Fruit fly (Drosophila melanogaster) whole organism, embryonic: ENCODE results near the gene Mst85C.
A peak's percentile ranks its signal among the peaks of the same experiment; 100 is the strongest.

Experiments
- Bteb2 ChIP-seq: fragments of 200-800 bp; sonication (Bioruptor generic); optimal IDR thresholded peaks from 2 replicates; lab custom pipeline; 2016; ENCODE audit warnings: missing biosample characterization, missing genetic modification characterization
- CG10267 ChIP-seq: fragments of 200-800 bp; sonication (Bioruptor generic); optimal IDR thresholded peaks from 2 replicates; lab custom pipeline; 2018; ENCODE audit warnings: missing biosample characterization, mild to moderate bottlenecking, missing genetic modification characterization, moderate library complexity
- CG11247 ChIP-seq: fragments of 200-800 bp; sonication (Bioruptor generic); IDR thresholded peaks from 2 replicates; pipeline ENCODE4 v1.3.6; 2022; ENCODE audit warnings: missing biosample characterization, missing genetic modification characterization
- CG11696 ChIP-seq: fragments of 200-800 bp; sonication (Bioruptor generic); IDR thresholded peaks from 2 replicates; pipeline ENCODE4 v1.3.6; 2022; ENCODE audit warnings: missing biosample characterization, missing genetic modification characterization
- CG12236 ChIP-seq: fragments of 200-800 bp; sonication (Bioruptor generic); optimal IDR thresholded peaks from 2 replicates; lab custom pipeline; 2016; ENCODE audit warnings: missing biosample characterization, missing genetic modification characterization
- CG12659 ChIP-seq: fragments of 200-800 bp; sonication (Bioruptor generic); optimal IDR thresholded peaks from 3 replicates; lab custom pipeline; 2017; ENCODE audit warnings: mild to moderate bottlenecking, missing biosample characterization, missing genetic modification reagents, missing genetic modification characterization
- CG13123 ChIP-seq: fragments of 200-800 bp; sonication (Bioruptor generic); optimal IDR thresholded peaks from 2 replicates; lab custom pipeline; 2016; ENCODE audit warnings: missing biosample characterization, missing genetic modification characterization
- CG14710 ChIP-seq: fragments of 200-800 bp; sonication (Bioruptor generic); optimal IDR thresholded peaks from 3 replicates; lab custom pipeline; 2019; ENCODE audit warnings: missing biosample characterization, mild to moderate bottlenecking, missing genetic modification characterization, moderate library complexity
- CG14965 ChIP-seq: fragments of 200-800 bp; sonication (Bioruptor generic); optimal IDR thresholded peaks from 2 replicates; lab custom pipeline; 2016; ENCODE audit warnings: missing biosample characterization, missing genetic modification characterization, borderline replicate concordance
- CG15073 ChIP-seq: fragments of 200-800 bp; sonication (Bioruptor generic); optimal IDR thresholded peaks from 2 replicates; lab custom pipeline; 2016; ENCODE audit warnings: missing biosample characterization, missing genetic modification characterization
- CG17612 ChIP-seq: fragments of 200-800 bp; sonication (Bioruptor generic); IDR thresholded peaks from 2 replicates; pipeline ENCODE4 v1.3.6; 2022; ENCODE audit warnings: missing biosample characterization, missing genetic modification characterization
- CG18764 ChIP-seq: fragments of 200-800 bp; sonication (Bioruptor generic); optimal IDR thresholded peaks from 3 replicates; lab custom pipeline; 2016; ENCODE audit warnings: missing biosample characterization, missing genetic modification characterization
- CG30431 ChIP-seq: fragments of 200-800 bp; sonication (Bioruptor generic); optimal IDR thresholded peaks from 2 replicates; lab custom pipeline; 2017; ENCODE audit warnings: missing biosample characterization, missing genetic modification characterization
- CG33213 ChIP-seq: fragments of 200-800 bp; sonication (Bioruptor generic); optimal IDR thresholded peaks from 3 replicates; lab custom pipeline; 2016; ENCODE audit warnings: missing biosample characterization, missing genetic modification characterization
- CG34224 ChIP-seq: fragments of 200-800 bp; sonication (Bioruptor generic); IDR thresholded peaks from 3 replicates; pipeline ENCODE4 v1.3.6; 2022; ENCODE audit warnings: missing biosample characterization, missing genetic modification characterization; ENCODE audit not compliant: partially characterized antibody
- CG6854 ChIP-seq: fragments of 200-800 bp; sonication (Bioruptor generic); optimal IDR thresholded peaks from 3 replicates; lab custom pipeline; 2017; ENCODE audit warnings: missing biosample characterization, mild to moderate bottlenecking, missing genetic modification characterization
- CG7271 ChIP-seq: fragments of 200-800 bp; sonication (Bioruptor generic); optimal IDR thresholded peaks from 2 replicates; lab custom pipeline; 2018; ENCODE audit warnings: missing biosample characterization, mild to moderate bottlenecking, missing genetic modification characterization, moderate library complexity
- CG7745 ChIP-seq: fragments of 200-800 bp; sonication (Bioruptor generic); optimal IDR thresholded peaks from 2 replicates; lab custom pipeline; 2018; ENCODE audit warnings: missing biosample characterization, mild to moderate bottlenecking, missing genetic modification characterization, moderate library complexity
- Doc2 ChIP-seq: fragments of 200-800 bp; sonication (Bioruptor generic); IDR thresholded peaks from 2 replicates; pipeline ENCODE4 v1.3.6; 2022; ENCODE audit warnings: missing biosample characterization, missing genetic modification characterization
- Ets97D ChIP-seq: fragments of 200-800 bp; sonication (Bioruptor generic); optimal IDR thresholded peaks from 3 replicates; lab custom pipeline; 2016; ENCODE audit warnings: missing biosample characterization, missing genetic modification characterization
- HLH4C ChIP-seq: fragments of 200-800 bp; sonication (Bioruptor generic); IDR thresholded peaks from 3 replicates; pipeline ENCODE4 v1.3.6; 2022; ENCODE audit warnings: missing biosample characterization, missing genetic modification characterization; ENCODE audit not compliant: partially characterized antibody
- Lim3 ChIP-seq: fragments of 200-800 bp; sonication (Bioruptor generic); IDR thresholded peaks from 2 replicates; pipeline ENCODE4 v1.3.6; 2022; ENCODE audit warnings: missing biosample characterization, missing genetic modification characterization
- Myb ChIP-seq: fragments of 200-800 bp; sonication (Bioruptor generic); optimal IDR thresholded peaks from 2 replicates; lab custom pipeline; 2016; ENCODE audit warnings: missing biosample characterization, missing genetic modification characterization
- Nf-YA ChIP-seq: fragments of 200-800 bp; sonication (Bioruptor generic); IDR thresholded peaks from 2 replicates; pipeline ENCODE4 v1.3.6; 2022; ENCODE audit warnings: missing biosample characterization, missing genetic modification characterization
- Scr ChIP-seq: fragments of 200-800 bp; sonication (Bioruptor generic); IDR thresholded peaks from 2 replicates; pipeline ENCODE4 v1.3.6; 2022; ENCODE audit warnings: missing biosample characterization, missing genetic modification characterization; ENCODE audit not compliant: partially characterized antibody
- Sox100B ChIP-seq: fragments of 200-800 bp; sonication (Bioruptor generic); optimal IDR thresholded peaks from 3 replicates; lab custom pipeline; 2018; ENCODE audit warnings: missing biosample characterization, mild to moderate bottlenecking, missing genetic modification characterization
- Sry-β ChIP-seq: fragments of 200-800 bp; sonication (Bioruptor generic); optimal IDR thresholded peaks from 2 replicates; lab custom pipeline; 2018; ENCODE audit warnings: missing biosample characterization, mild to moderate bottlenecking, missing genetic modification characterization, moderate library complexity
- Sry-δ ChIP-seq: fragments of 200-800 bp; sonication (Bioruptor generic); optimal IDR thresholded peaks from 2 replicates; lab custom pipeline; 2016; ENCODE audit warnings: missing biosample characterization, missing genetic modification characterization
- Stat92E ChIP-seq, 3 experiments: fragments of >200 bp in 2 of 3; fragments of 200-800 bp in 1 of 3; sonication (Bioruptor generic) in 1 of 3; optimal IDR thresholded peaks; 2 replicates each; lab custom pipeline; 2017 to 2019; ENCODE audit warnings: missing biosample characterization in 3 of 3, missing genetic modification characterization in 3 of 3, mild to moderate bottlenecking in 1 of 3, moderate library complexity in 1 of 3
- Xbp1 ChIP-seq: fragments of 200-800 bp; sonication (Bioruptor generic); optimal IDR thresholded peaks from 3 replicates; lab custom pipeline; 2016; ENCODE audit warnings: missing biosample characterization, mild to moderate bottlenecking, missing genetic modification characterization
- aop ChIP-seq: fragments of 200-800 bp; sonication (Bioruptor generic); IDR thresholded peaks from 2 replicates; pipeline ENCODE4 v1.3.6; 2022; ENCODE audit warnings: missing biosample characterization, missing genetic modification characterization
- crc ChIP-seq: fragments of 200-800 bp; sonication (Bioruptor generic); optimal IDR thresholded peaks from 2 replicates; lab custom pipeline; 2016; ENCODE audit warnings: missing biosample characterization, missing genetic modification characterization
- dmrt11E ChIP-seq: fragments of 200-800 bp; sonication (Bioruptor generic); optimal IDR thresholded peaks from 3 replicates; lab custom pipeline; 2018; ENCODE audit warnings: missing biosample characterization, mild to moderate bottlenecking, missing genetic modification characterization, moderate library complexity
- eve ChIP-seq, 2 experiments: fragments of >200 bp; optimal IDR thresholded peaks; 2 replicates each; lab custom pipeline; 2017; ENCODE audit warnings: missing biosample characterization in 2 of 2, missing genetic modification characterization in 2 of 2
- eyg ChIP-seq: fragments of 200-800 bp; sonication (Bioruptor generic); optimal IDR thresholded peaks from 3 replicates; lab custom pipeline; 2016; ENCODE audit warnings: missing biosample characterization, missing genetic modification characterization
- gt ChIP-seq: fragments of 200-800 bp; sonication (Bioruptor generic); IDR thresholded peaks from 2 replicates; pipeline ENCODE4 v1.3.6; 2022; ENCODE audit warnings: missing biosample characterization, missing genetic modification characterization
- lilli ChIP-seq: fragments of 200-800 bp; sonication (Bioruptor generic); optimal IDR thresholded peaks from 3 replicates; lab custom pipeline; 2016; ENCODE audit warnings: missing biosample characterization, missing genetic modification characterization
- pb ChIP-seq: fragments of 200-800 bp; sonication (Bioruptor generic); optimal IDR thresholded peaks from 3 replicates; lab custom pipeline; 2016; ENCODE audit warnings: missing biosample characterization, missing genetic modification characterization
- pho ChIP-seq: fragments of 200-800 bp; sonication (Bioruptor generic); optimal IDR thresholded peaks from 2 replicates; lab custom pipeline; 2016; ENCODE audit warnings: missing biosample characterization, missing genetic modification characterization
- rib ChIP-seq: fragments of 200-800 bp; sonication (Bioruptor generic); IDR thresholded peaks from 2 replicates; pipeline ENCODE4 v1.3.6; 2022; ENCODE audit warnings: missing biosample characterization, missing genetic modification characterization
- sens ChIP-seq: fragments of 200-800 bp; sonication (Bioruptor generic); peaks from one replicate; lab custom pipeline; 2016; ENCODE audit warnings: missing biosample characterization, missing genetic modification characterization
- shn ChIP-seq: fragments of 200-800 bp; sonication (Bioruptor generic); optimal IDR thresholded peaks from 3 replicates; lab custom pipeline; 2016; ENCODE audit warnings: missing biosample characterization, missing genetic modification characterization
- sisA ChIP-seq: fragments of 200-800 bp; sonication (Bioruptor generic); IDR thresholded peaks from 2 replicates; pipeline ENCODE4 v1.3.6; 2022; ENCODE audit warnings: missing biosample characterization, missing genetic modification characterization
- slp2 ChIP-seq: fragments of 200-800 bp; sonication (Bioruptor generic); optimal IDR thresholded peaks from 2 replicates; lab custom pipeline; 2016; ENCODE audit warnings: missing biosample characterization, missing genetic modification characterization
- sna ChIP-seq: fragments of 200-800 bp; sonication (Bioruptor generic); IDR thresholded peaks from 2 replicates; pipeline ENCODE4 v1.3.6; 2022; ENCODE audit warnings: missing biosample characterization, missing genetic modification characterization; ENCODE audit not compliant: partially characterized antibody
- sob ChIP-seq: fragments of 200-800 bp; sonication (Bioruptor generic); IDR thresholded peaks from 2 replicates; pipeline ENCODE4 v1.3.6; 2022; ENCODE audit warnings: missing biosample characterization, missing genetic modification characterization
- vnd ChIP-seq: fragments of 200-800 bp; sonication (Bioruptor generic); IDR thresholded peaks from 3 replicates; pipeline ENCODE4 v1.3.6; 2022; ENCODE audit warnings: missing biosample characterization, missing genetic modification characterization; ENCODE audit not compliant: partially characterized antibody
- zen2 ChIP-seq: fragments of 200-800 bp; sonication (Bioruptor generic); IDR thresholded peaks from 3 replicates; pipeline ENCODE4 v1.3.6; 2022; ENCODE audit warnings: missing biosample characterization, missing genetic modification characterization; ENCODE audit not compliant: partially characterized antibody

The Mst85C gene

dm6 chr3R:9055119-9056105 is 7.0 kb downstream of the Mst85C start:
- TF ChIP-seq Doc2 (GFP tag; lab: Robert Waterston, UW) (no peak), Sry-β (GFP tag; lab: Kevin White, UChicago) (peak; percentile 30), dmrt11E (peak; percentile 86), HLH4C (GFP tag; lab: Robert Waterston, UW) (no peak), sisA (no peak), gt (GFP tag; lab: Robert Waterston, UW) (no peak), zen2 (GFP tag; lab: Robert Waterston, UW) (no peak), eyg (GFP tag; lab: Kevin White, UChicago) (peak; percentile 63), slp2 (GFP tag; lab: Kevin White, UChicago) (peak; percentile 33), Nf-YA (GFP tag; lab: Robert Waterston, UW) (no peak), CG12236 (GFP tag; lab: Kevin White, UChicago) (peak; percentile 33), CG11696 (GFP tag; lab: Robert Waterston, UW) (no peak), eve (GFP tag; optimal IDR thresholded peaks at IDR 0.05; lab: Kevin White, UChicago) (no peak), CG7745 (peak; percentile 48), Sry-δ (GFP tag; lab: Kevin White, UChicago) (peak; percentile 21), CG6854 (GFP tag; lab: Kevin White, UChicago) (peak; percentile 93), CG12659 (peak; percentile 92), CG7271 (tag; lab: Kevin White, UChicago) (peak; percentile 69), Ets97D (GFP tag; lab: Kevin White, UChicago) (peak; percentile 76), pho (peak; percentile 72), vnd (no peak), CG33213 (GFP tag; lab: Kevin White, UChicago) (peak; percentile 80), Myb (GFP tag; lab: Kevin White, UChicago) (peak; percentile 48), Scr (GFP tag; lab: Robert Waterston, UW) (no peak), lilli (GFP tag; lab: Kevin White, UChicago) (peak; percentile 90), crc (GFP tag; lab: Kevin White, UChicago) (peak; percentile 71), Stat92E (GFP tag; optimal IDR thresholded peaks at IDR 0.05; lab: Kevin White, UChicago) (peak in 1 of 3 experiments; percentile 29), CG14965 (no peak), CG34224 (no peak), pb (GFP tag; lab: Kevin White, UChicago) (peak; percentile 81), CG10267 (tag; lab: Kevin White, UChicago) (peak; percentile 89), CG11247 (GFP tag; lab: Robert Waterston, UW) (no peak), sna (GFP tag; lab: Robert Waterston, UW) (no peak), Bteb2 (GFP tag; lab: Kevin White, UChicago) (peak; percentile 80), CG30431 (GFP tag; lab: Kevin White, UChicago) (peak; percentile 68), Lim3 (GFP tag; lab: Robert Waterston, UW) (no peak), CG17612 (GFP tag; lab: Robert Waterston, UW) (no peak), aop (GFP tag; lab: Robert Waterston, UW) (no peak), sens (GFP tag; lab: Kevin White, UChicago) (peak; percentile 97), CG18764 (GFP tag; lab: Kevin White, UChicago) (peak; percentile 76), CG15073 (GFP tag; lab: Kevin White, UChicago) (peak; percentile 47), Xbp1 (GFP tag; lab: Kevin White, UChicago) (peak; percentile 92), shn (GFP tag; lab: Kevin White, UChicago) (peak; percentile 87), rib (GFP tag; lab: Robert Waterston, UW) (no peak), sob (GFP tag; lab: Robert Waterston, UW) (no peak), CG13123 (GFP tag; lab: Kevin White, UChicago) (peak; percentile 82), Sox100B (GFP tag; lab: Kevin White, UChicago) (peak; percentile 91), CG14710 (tag; lab: Kevin White, UChicago) (peak; percentile 91)
